Worm (Caenorhabditis elegans) whole organism, L1 larva: Measurements from ENCODE around the gene lcmt-1.

Source experiments
- C04F5.9 ChIP-seq: sonication (generic microtip); optimal IDR thresholded peaks from 2 replicates; lab custom pipeline; 2016; ENCODE audit warnings: missing genetic modification characterization, missing compliant biosample characterization
- C34B4.2 ChIP-seq: sonication (generic microtip); optimal IDR thresholded peaks from 2 replicates; lab custom pipeline; 2017; ENCODE audit warnings: mild to moderate bottlenecking, missing genetic modification characterization, missing compliant biosample characterization
- F16B12.6 ChIP-seq: fragments of 150-350 bp; optimal IDR thresholded peaks from 2 replicates; lab custom pipeline; 2014; ENCODE audit warnings: missing biosample characterization, missing genetic modification characterization
- ama-1 ChIP-seq: fragments of 150-350 bp; optimal IDR thresholded peaks from 2 replicates; lab custom pipeline; 2014
- blmp-1 ChIP-seq: fragments of 150-350 bp; optimal IDR thresholded peaks from 2 replicates; lab custom pipeline; 2014; ENCODE audit warnings: missing biosample characterization, missing genetic modification characterization
- ceh-8 ChIP-seq: fragments of 200-800 bp; sonication (Bioruptor generic); optimal IDR thresholded peaks from 2 replicates; lab custom pipeline; 2018; ENCODE audit warnings: mild to moderate bottlenecking, missing genetic modification characterization, moderate library complexity, missing compliant biosample characterization
- ceh-82 ChIP-seq, 3 experiments: fragments of 150-350 bp in 1 of 3; sonication (generic microtip) in 2 of 3; optimal IDR thresholded peaks; 2 replicates each; lab custom pipeline; 2014 to 2017; ENCODE audit warnings: missing biosample characterization in 3 of 3, missing genetic modification characterization in 3 of 3
- ceh-88 ChIP-seq: fragments of 200-800 bp; sonication (Bioruptor generic); IDR thresholded peaks from 2 replicates; pipeline ENCODE4 v1.3.6; 2022; ENCODE audit warnings: missing genetic modification characterization, missing compliant biosample characterization
- ces-1 ChIP-seq: fragments of 150-350 bp; optimal IDR thresholded peaks from 2 replicates; lab custom pipeline; 2014; ENCODE audit warnings: missing biosample characterization, missing genetic modification reagents, missing genetic modification characterization
- dsc-1 ChIP-seq: sonication (generic microtip); optimal IDR thresholded peaks from 2 replicates; lab custom pipeline; 2016; ENCODE audit warnings: mild to moderate bottlenecking, missing genetic modification characterization, missing compliant biosample characterization
- efl-1 ChIP-seq, 4 experiments: fragments of 150-350 bp; optimal IDR thresholded peaks in 3 of 4; peaks in 1 of 4; 1 replicate in 1 of 4; 2 replicates in 3 of 4; lab custom pipeline; 2014; ENCODE audit warnings: missing biosample characterization in 2 of 4, missing genetic modification characterization in 2 of 4, missing genetic modification reagents in 2 of 4
- egl-27 ChIP-seq, 2 experiments: fragments of 150-350 bp in 1 of 2; sonication (generic microtip); optimal IDR thresholded peaks; 3 replicates each; lab custom pipeline; 2017 to 2018; ENCODE audit warnings: missing biosample characterization in 2 of 2, missing genetic modification characterization in 2 of 2, missing genetic modification reagents in 2 of 2
- elt-3 ChIP-seq, 6 experiments: fragments of 150-350 bp in 1 of 6; sonication (generic microtip); optimal IDR thresholded peaks; 2 replicates each; lab custom pipeline; 2017 to 2018; ENCODE audit warnings: missing biosample characterization in 6 of 6, missing genetic modification characterization in 6 of 6, inconsistent platforms in 1 of 6
- fkh-10 ChIP-seq: sonication (generic microtip); optimal IDR thresholded peaks from 2 replicates; lab custom pipeline; 2017; ENCODE audit warnings: missing biosample characterization, missing genetic modification reagents, missing genetic modification characterization
- fkh-4 ChIP-seq: sonication (generic microtip); optimal IDR thresholded peaks from 2 replicates; lab custom pipeline; 2016; ENCODE audit warnings: missing compliant biosample characterization, missing genetic modification characterization, borderline replicate concordance
- fkh-8 ChIP-seq: sonication (generic microtip); optimal IDR thresholded peaks from 2 replicates; lab custom pipeline; 2016; ENCODE audit warnings: mild to moderate bottlenecking, missing genetic modification characterization, missing compliant biosample characterization
- fos-1 ChIP-seq: fragments of 150-350 bp; optimal IDR thresholded peaks from 2 replicates; lab custom pipeline; 2014; ENCODE audit warnings: missing biosample characterization, missing genetic modification characterization
- grh-1 ChIP-seq: fragments of 200-800 bp; sonication (Bioruptor generic); IDR thresholded peaks from 2 replicates; pipeline ENCODE4 v1.3.6; 2022; ENCODE audit warnings: missing genetic modification reagents, missing genetic modification characterization, missing compliant biosample characterization
- hlh-4 ChIP-seq: sonication (generic microtip); optimal IDR thresholded peaks from 2 replicates; lab custom pipeline; 2016; ENCODE audit warnings: mild to moderate bottlenecking, missing genetic modification characterization, missing compliant biosample characterization
- lin-14 ChIP-seq: fragments of 200-800 bp; sonication (Bioruptor generic); optimal IDR thresholded peaks from 2 replicates; lab custom pipeline; 2018; ENCODE audit warnings: mild to moderate bottlenecking, missing genetic modification characterization, moderate library complexity, missing compliant biosample characterization
- lin-15B ChIP-seq: fragments of 150-350 bp; sonication (generic microtip); optimal IDR thresholded peaks from 3 replicates; lab custom pipeline; 2014; ENCODE audit warnings: missing biosample characterization, missing genetic modification characterization
- lin-35 ChIP-seq, 2 experiments: fragments of 150-350 bp; optimal IDR thresholded peaks; 2 replicates each; lab custom pipeline; 2014; ENCODE audit warnings: missing biosample characterization in 2 of 2, missing genetic modification characterization in 2 of 2, missing genetic modification reagents in 2 of 2
- lir-3 ChIP-seq: sonication (generic microtip); optimal IDR thresholded peaks from 2 replicates; lab custom pipeline; 2016; ENCODE audit warnings: mild to moderate bottlenecking, missing genetic modification characterization, moderate library complexity, missing compliant biosample characterization; ENCODE audit not compliant: poor library complexity
- lsy-2 ChIP-seq, 2 experiments: fragments of 150-350 bp; optimal IDR thresholded peaks; 2 replicates each; lab custom pipeline; 2014; ENCODE audit warnings: missing biosample characterization in 2 of 2, missing genetic modification characterization in 2 of 2
- mab-9 ChIP-seq: fragments of 200-800 bp; sonication (Bioruptor generic); IDR thresholded peaks from 2 replicates; pipeline ENCODE4 v1.3.6; 2022; ENCODE audit warnings: missing genetic modification reagents, missing genetic modification characterization, missing compliant biosample characterization
- mdl-1 ChIP-seq, 2 experiments: fragments of 150-350 bp; optimal IDR thresholded peaks; 2 replicates each; lab custom pipeline; 2014 to 2017; ENCODE audit warnings: missing biosample characterization in 2 of 2, missing genetic modification characterization in 2 of 2, inconsistent platforms in 1 of 2
- mef-2 ChIP-seq: fragments of 150-350 bp; optimal IDR thresholded peaks from 2 replicates; lab custom pipeline; 2014; ENCODE audit warnings: missing biosample characterization, missing genetic modification characterization
- mep-1 ChIP-seq: fragments of 150-350 bp; optimal IDR thresholded peaks from 2 replicates; lab custom pipeline; 2014; ENCODE audit warnings: missing biosample characterization, missing genetic modification characterization
- nhr-11 ChIP-seq: fragments of 150-350 bp; optimal IDR thresholded peaks from 2 replicates; lab custom pipeline; 2014; ENCODE audit warnings: missing biosample characterization, missing genetic modification characterization
- nhr-12 ChIP-seq: sonication (generic microtip); optimal IDR thresholded peaks from 2 replicates; lab custom pipeline; 2017; ENCODE audit warnings: missing biosample characterization, missing genetic modification characterization
- nhr-237 ChIP-seq: fragments of 150-350 bp; optimal IDR thresholded peaks from 2 replicates; lab custom pipeline; 2014; ENCODE audit warnings: missing biosample characterization, missing genetic modification characterization
- nhr-47 ChIP-seq: sonication (generic microtip); optimal IDR thresholded peaks from 2 replicates; lab custom pipeline; 2016; ENCODE audit warnings: mild to moderate bottlenecking, missing genetic modification characterization, moderate library complexity, missing compliant biosample characterization
- nhr-71 ChIP-seq: sonication (generic microtip); optimal IDR thresholded peaks from 2 replicates; lab custom pipeline; 2016; ENCODE audit warnings: mild to moderate bottlenecking, missing genetic modification characterization, moderate library complexity, missing compliant biosample characterization
- nhr-84 ChIP-seq: sonication (generic microtip); optimal IDR thresholded peaks from 2 replicates; lab custom pipeline; 2017; ENCODE audit warnings: missing biosample characterization, missing genetic modification characterization
- nhr-85 ChIP-seq: sonication (generic microtip); peaks from one replicate; lab custom pipeline; 2016; ENCODE audit warnings: missing genetic modification characterization, inconsistent platforms, missing compliant biosample characterization
- nhr-90 ChIP-seq: sonication (generic microtip); optimal IDR thresholded peaks from 2 replicates; lab custom pipeline; 2016; ENCODE audit warnings: mild to moderate bottlenecking, missing genetic modification characterization, missing compliant biosample characterization; ENCODE audit not compliant: poor library complexity
- pag-3 ChIP-seq: sonication (generic microtip); optimal IDR thresholded peaks from 2 replicates; lab custom pipeline; 2017; ENCODE audit warnings: missing genetic modification characterization, mild to moderate bottlenecking, missing compliant biosample characterization, antibody characterized with exemption, borderline replicate concordance; ENCODE audit not compliant: insufficient read depth
- rnt-1 ChIP-seq: sonication (generic microtip); optimal IDR thresholded peaks from 2 replicates; lab custom pipeline; 2016; ENCODE audit warnings: mild to moderate bottlenecking, missing genetic modification characterization, moderate library complexity, missing compliant biosample characterization
- snu-23 ChIP-seq: sonication (generic microtip); optimal IDR thresholded peaks from 2 replicates; lab custom pipeline; 2016; ENCODE audit warnings: missing genetic modification characterization, missing compliant biosample characterization
- sox-4 ChIP-seq: sonication (generic microtip); optimal IDR thresholded peaks from 2 replicates; lab custom pipeline; 2016; ENCODE audit warnings: missing genetic modification characterization, missing compliant biosample characterization
- sptf-1 ChIP-seq: fragments of 150-350 bp; optimal IDR thresholded peaks from 2 replicates; lab custom pipeline; 2014; ENCODE audit warnings: missing biosample characterization, missing genetic modification characterization
- swsn-7 ChIP-seq: sonication (generic microtip); optimal IDR thresholded peaks from 2 replicates; lab custom pipeline; 2016; ENCODE audit warnings: missing genetic modification characterization, missing compliant biosample characterization
- unc-130 ChIP-seq: fragments of 150-350 bp; optimal IDR thresholded peaks from 2 replicates; lab custom pipeline; 2017; ENCODE audit warnings: missing biosample characterization, missing genetic modification characterization, inconsistent platforms
- unc-30 ChIP-seq: sonication (generic microtip); optimal IDR thresholded peaks from 2 replicates; lab custom pipeline; 2017; ENCODE audit warnings: missing biosample characterization, missing genetic modification characterization
- unc-62 ChIP-seq: fragments of 150-350 bp; optimal IDR thresholded peaks from 2 replicates; lab custom pipeline; 2014; ENCODE audit warnings: missing biosample characterization, missing genetic modification reagents, missing genetic modification characterization
- unc-86 ChIP-seq: sonication (generic microtip); optimal IDR thresholded peaks from 2 replicates; lab custom pipeline; 2016; ENCODE audit warnings: missing genetic modification characterization, missing compliant biosample characterization
- unc-98 ChIP-seq: fragments of 200-800 bp; sonication (Bioruptor generic); IDR thresholded peaks from 2 replicates; pipeline ENCODE4 v1.3.6; 2022; ENCODE audit warnings: missing genetic modification characterization, missing compliant biosample characterization
- vab-15 ChIP-seq: sonication (generic microtip); optimal IDR thresholded peaks from 2 replicates; lab custom pipeline; 2017; ENCODE audit warnings: missing genotype, mild to moderate bottlenecking, missing genetic modification characterization, missing compliant biosample characterization
- xbp-1 ChIP-seq: sonication (generic microtip); optimal IDR thresholded peaks from 2 replicates; lab custom pipeline; 2016; ENCODE audit warnings: missing genetic modification characterization, missing compliant biosample characterization
- zag-1 ChIP-seq: fragments of 150-350 bp; optimal IDR thresholded peaks from 2 replicates; lab custom pipeline; 2014; ENCODE audit warnings: missing biosample characterization, missing genetic modification characterization
- zip-4 ChIP-seq: fragments of 200-800 bp; sonication (Bioruptor generic); optimal IDR thresholded peaks from 2 replicates; lab custom pipeline; 2018; ENCODE audit warnings: mild to moderate bottlenecking, missing genetic modification characterization, moderate library complexity, missing compliant biosample characterization
- ztf-4 ChIP-seq: fragments of 150-350 bp; optimal IDR thresholded peaks from 2 replicates; lab custom pipeline; 2014; ENCODE audit warnings: missing biosample characterization, missing genetic modification characterization

lcmt-1 gene

ce11 chrIII:4330984-4331383 lies 12.3 kb upstream of the lcmt-1 start, which contains the start of gene gly-6:
Gene gly-6, minus strand, starts transcription at chrIII:4331228.
- TF ChIP-seq nhr-84: no peak
- no peak for TF ChIP-seq unc-30 (tag; lab: Kevin White, UChicago)
- no peak for TF ChIP-seq nhr-237 (tag; lab: Kevin White, UChicago)
- no peak for TF ChIP-seq unc-98 (GFP tag; lab: Robert Waterston, UW)
- TF ChIP-seq rnt-1 (tag; lab: Kevin White, UChicago): peak; percentile 16
- no peak for TF ChIP-seq lir-3 (tag; lab: Kevin White, UChicago)
- peak; percentile 66 for TF ChIP-seq mep-1
- TF ChIP-seq xbp-1: no peak
- no peak for TF ChIP-seq ceh-8 (GFP tag; lab: Kevin White, UChicago)
- TF ChIP-seq nhr-85 (tag; lab: Kevin White, UChicago): peak; percentile 82
- TF ChIP-seq fkh-8 (tag; lab: Kevin White, UChicago): no peak
- no peak for TF ChIP-seq lin-15B (tag; lab: Kevin White, UChicago)
- no peak for TF ChIP-seq C04F5.9 (tag; lab: Kevin White, UChicago)
- TF ChIP-seq swsn-7 (tag; lab: Kevin White, UChicago): no peak
- TF ChIP-seq nhr-90 (tag; lab: Kevin White, UChicago): no peak
- peak in 1 of 2 experiments; percentile 4 for TF ChIP-seq lin-35 (GFP tag; optimal IDR thresholded peaks at IDR 0.05; lab: Kevin White, UChicago)
- TF ChIP-seq vab-15 (tag; lab: Kevin White, UChicago): no peak
- no peak for TF ChIP-seq unc-86
- TF ChIP-seq grh-1: no peak
- TF ChIP-seq elt-3 (tag; optimal IDR thresholded peaks at IDR 0.05; lab: Kevin White, UChicago): peak in 1 of 6 experiments; percentile 26
- TF ChIP-seq mdl-1 (tag; optimal IDR thresholded peaks at IDR 0.05; lab: Kevin White, UChicago): no peak
- TF ChIP-seq pag-3: no peak
- TF ChIP-seq lsy-2 (tag; optimal IDR thresholded peaks at IDR 0.05; lab: Kevin White, UChicago): peak in 1 of 2 experiments; percentile 24
- TF ChIP-seq snu-23: peak; percentile 27
- no peak for TF ChIP-seq ceh-88 (GFP tag; lab: Robert Waterston, UW)
- TF ChIP-seq sox-4 (tag; lab: Kevin White, UChicago): no peak
- no peak for TF ChIP-seq dsc-1 (tag; lab: Kevin White, UChicago)
- TF ChIP-seq efl-1 (optimal IDR thresholded peaks at IDR 0.05; lab: Kevin White, UChicago): no peak
- TF ChIP-seq efl-1 (GFP tag; optimal IDR thresholded peaks at IDR 0.05 in 1 of 2; lab: Kevin White, UChicago): no peak
- peak; percentile 63 for TF ChIP-seq lin-14 (GFP tag; lab: Kevin White, UChicago)
- TF ChIP-seq ztf-4 (tag; lab: Kevin White, UChicago): no peak
- peak; percentile 90 for TF ChIP-seq blmp-1 (tag; lab: Kevin White, UChicago)
- no peak for TF ChIP-seq ceh-82 (tag; optimal IDR thresholded peaks at IDR 0.05; lab: Kevin White, UChicago)
- TF ChIP-seq fkh-4 (tag; lab: Kevin White, UChicago): no peak
- no peak for TF ChIP-seq unc-130 (tag; lab: Kevin White, UChicago)
- no peak for TF ChIP-seq C34B4.2
- TF ChIP-seq ces-1: no peak
- TF ChIP-seq mef-2 (tag; lab: Kevin White, UChicago): no peak
- no peak for TF ChIP-seq zag-1
- no peak for TF ChIP-seq unc-62 (GFP tag; lab: Kevin White, UChicago)
- TF ChIP-seq nhr-71 (tag; lab: Kevin White, UChicago): peak; percentile 6
- TF ChIP-seq mab-9 (GFP tag; lab: Robert Waterston, UW): no peak

ce11 chrIII:4332543-4333042 lies 10.7 kb upstream of the lcmt-1 start, which contains the start of gene cdk-12:
Gene cdk-12, plus strand, starts transcription at chrIII:4332992.
- TF ChIP-seq hlh-4 (no peak), ceh-8 (GFP tag; lab: Kevin White, UChicago) (no peak), fos-1 (tag; lab: Kevin White, UChicago) (no peak), swsn-7 (tag; lab: Kevin White, UChicago) (peak; percentile 52), nhr-47 (peak; percentile 51), fkh-10 (no peak), zip-4 (GFP tag; lab: Kevin White, UChicago) (no peak), fkh-8 (tag; lab: Kevin White, UChicago) (no peak), nhr-11 (tag; lab: Kevin White, UChicago) (no peak), nhr-237 (tag; lab: Kevin White, UChicago) (no peak), ama-1 (lab: Kevin White, UChicago) (no peak), nhr-12 (no peak), fkh-4 (tag; lab: Kevin White, UChicago) (no peak), unc-86 (no peak), F16B12.6 (no peak), egl-27 (tag; optimal IDR thresholded peaks at IDR 0.05; lab: Kevin White, UChicago) (no peak), sptf-1 (tag; lab: Kevin White, UChicago) (no peak), blmp-1 (tag; lab: Kevin White, UChicago) (peak; percentile 53), mab-9 (GFP tag; lab: Robert Waterston, UW) (no peak), dsc-1 (tag; lab: Kevin White, UChicago) (peak; percentile 19)
